Fruit fly (Drosophila melanogaster) S2 (cell line): ENCODE measurements around the gene CG7903.

Experiments
- CG8478 ChIP-seq: fragments of >200 bp; optimal IDR thresholded peaks from 2 replicates; lab custom pipeline; 2018
- CTCF ChIP-seq, 2 experiments: fragments of >200 bp; optimal IDR thresholded peaks; 2 replicates each; lab custom pipeline; 2018

The CG7903 gene

dm6 chr3R:29995035-29995434, at the start of gene CG7903, which contains the start of gene Sas-6:
CG7903 (minus strand) TSS chr3R:29995231.
Sas-6 (plus strand) TSS chr3R:29995357.
- TF ChIP-seq CG8478 (lab: Kevin White, UChicago): no peak
- TF ChIP-seq CTCF (optimal IDR thresholded peaks at IDR 0.05; lab: Kevin White, UChicago): no peak

dm6 chr3R:30043139-30043744, 48.2 kb upstream of the CG7903 start, which contains the start of gene Sry-delta:
Sry-delta (plus strand) TSS chr3R:30043341.
- TF ChIP-seq CTCF (optimal IDR thresholded peaks at IDR 0.05; lab: Kevin White, UChicago): peak; percentile 10 to 34
- no peak for TF ChIP-seq CG8478 (lab: Kevin White, UChicago)

DNA sequence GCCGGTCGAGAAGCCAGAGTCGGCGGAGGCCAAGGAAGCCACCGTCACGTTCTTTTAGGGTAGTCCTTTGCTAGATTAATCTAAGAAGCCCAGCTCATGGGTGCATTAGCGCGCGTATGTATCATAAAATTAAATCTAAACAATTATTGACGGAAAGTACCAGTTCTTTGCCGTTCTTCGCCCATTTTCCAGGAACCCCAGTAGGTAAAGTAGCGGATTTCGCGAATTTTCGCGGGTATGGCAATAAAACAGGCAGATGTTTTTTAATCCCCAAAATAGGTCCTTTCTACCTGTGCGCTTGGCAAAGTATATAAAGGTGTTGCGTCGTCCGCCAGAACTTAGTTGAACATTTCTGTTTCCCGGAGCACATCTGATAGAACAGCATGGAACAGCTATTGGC, 45.8 kb upstream of the CG7903 start:
- no peak for TF ChIP-seq CTCF (optimal IDR thresholded peaks at IDR 0.05; lab: Kevin White, UChicago)
- no peak for TF ChIP-seq CG8478 (lab: Kevin White, UChicago)

dm6 chr3R:30039494-30039893, 44.5 kb upstream of the CG7903 start, which contains the start of the genes janA, Sry-alpha and Sry-beta:
janA (minus strand) TSS chr3R:30039533.
Sry-alpha (plus strand) TSS chr3R:30039719.
Sry-beta (plus strand) TSS chr3R:30039719.
- TF ChIP-seq CTCF (optimal IDR thresholded peaks at IDR 0.05; lab: Kevin White, UChicago) (no peak), CG8478 (lab: Kevin White, UChicago) (no peak)

DNA sequence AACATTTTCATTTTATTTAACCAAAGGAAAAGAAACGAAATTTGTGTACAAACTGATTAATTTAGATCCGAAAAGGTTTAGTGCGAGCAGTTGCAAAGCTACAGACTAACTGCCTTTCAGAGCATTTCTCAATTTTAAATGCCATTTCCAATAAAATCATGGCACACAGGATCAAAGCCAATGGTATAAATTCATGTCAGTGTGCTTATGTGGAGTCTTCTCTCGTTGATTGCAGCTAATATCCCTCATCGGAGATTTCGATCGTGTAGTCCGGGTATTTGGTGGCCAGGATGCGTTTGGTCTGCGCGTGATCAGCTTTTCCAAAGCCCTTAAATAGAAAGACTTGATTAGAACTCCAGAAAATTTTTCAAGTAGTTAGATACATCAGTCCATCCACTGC, 43.6 kb upstream of the CG7903 start, which contains the start of gene janB:
TSS of gene janB (minus strand) at position 101 of the 400 bp plus-strand sequence.
- no peak for TF ChIP-seq CTCF (optimal IDR thresholded peaks at IDR 0.05; lab: Kevin White, UChicago)
- TF ChIP-seq CG8478 (lab: Kevin White, UChicago): no peak

- no peak for TF ChIP-seq CTCF (optimal IDR thresholded peaks at IDR 0.05; lab: Kevin White, UChicago)
- TF ChIP-seq CG8478 (lab: Kevin White, UChicago): no peak
Observed at dm6 chr3R:30037630-30038029, 42.6 kb upstream of the CG7903 start, which contains the start of gene ocn. ocn (minus strand) TSS chr3R:30037730.

DNA sequence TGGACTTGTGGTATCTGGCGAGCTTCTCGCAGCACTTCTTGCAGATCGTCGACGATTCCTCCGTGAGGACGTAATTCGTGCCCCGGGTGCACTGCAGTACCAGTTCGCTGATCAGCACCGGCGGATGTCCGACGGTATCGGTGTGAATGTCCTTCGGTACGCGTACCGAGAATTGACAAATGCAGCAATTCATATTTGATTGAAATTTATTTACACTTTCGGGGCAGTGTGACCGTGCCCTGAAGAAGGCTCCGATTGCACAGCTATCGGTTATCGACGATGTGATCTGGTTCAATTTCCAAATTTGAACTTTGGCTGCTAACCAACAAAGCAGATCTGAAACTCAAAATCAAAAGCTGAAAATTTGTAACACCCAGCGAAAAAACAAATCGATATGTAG, 41.6 kb upstream of the CG7903 start, which contains the start of gene ZIPIC:
TSS of gene ZIPIC (minus strand) at position 262 of the 400 bp plus-strand sequence.
- no peak for TF ChIP-seq CG8478 (lab: Kevin White, UChicago)
- no peak for TF ChIP-seq CTCF (optimal IDR thresholded peaks at IDR 0.05; lab: Kevin White, UChicago)

DNA sequence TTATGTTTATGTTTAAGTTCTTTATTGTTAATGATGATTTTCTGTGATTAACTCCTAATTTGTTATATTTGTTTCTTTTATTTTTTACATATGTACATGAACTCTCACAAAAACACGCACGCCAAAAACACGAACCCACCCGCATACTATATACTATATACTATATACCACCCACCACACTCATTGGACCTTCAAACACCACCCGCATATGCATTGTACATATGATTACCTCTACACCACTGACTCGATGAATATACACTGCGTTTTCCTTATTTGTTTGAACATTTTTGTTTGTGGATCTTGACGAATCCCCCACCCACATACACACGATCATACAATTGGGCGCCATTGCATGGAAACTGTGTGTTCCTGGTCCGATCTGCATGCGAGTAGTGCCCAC, 37.2 kb upstream of the CG7903 start:
- TF ChIP-seq CTCF (optimal IDR thresholded peaks at IDR 0.05; lab: Kevin White, UChicago): no peak
- TF ChIP-seq CG8478 (lab: Kevin White, UChicago): no peak

- TF ChIP-seq CTCF (optimal IDR thresholded peaks at IDR 0.05; lab: Kevin White, UChicago) (no peak), CG8478 (lab: Kevin White, UChicago) (no peak)
Observed at dm6 chr3R:30030061-30030460, 35.0 kb upstream of the CG7903 start.

DNA sequence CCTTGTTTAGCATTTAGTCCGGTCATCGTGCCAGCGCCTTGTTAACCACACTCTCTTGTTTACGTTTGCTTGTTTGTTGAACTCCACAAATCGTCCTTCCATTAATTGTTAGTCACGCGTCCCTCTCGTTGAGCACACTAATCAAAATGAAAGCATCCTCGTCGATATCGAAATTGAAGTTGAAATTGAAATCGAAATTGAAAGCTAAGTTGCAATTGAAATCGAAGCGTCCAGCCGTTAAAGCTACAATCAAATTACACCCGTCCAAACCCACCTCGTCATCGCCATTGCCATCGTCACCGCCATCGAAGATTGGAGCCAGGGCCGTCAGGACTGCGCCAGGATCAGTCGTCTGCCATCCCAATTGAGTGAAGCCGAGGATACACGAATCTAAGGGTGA, 28.4 kb upstream of the CG7903 start:
- TF ChIP-seq CG8478 (lab: Kevin White, UChicago) (no peak), CTCF (optimal IDR thresholded peaks at IDR 0.05; lab: Kevin White, UChicago) (no peak)

DNA sequence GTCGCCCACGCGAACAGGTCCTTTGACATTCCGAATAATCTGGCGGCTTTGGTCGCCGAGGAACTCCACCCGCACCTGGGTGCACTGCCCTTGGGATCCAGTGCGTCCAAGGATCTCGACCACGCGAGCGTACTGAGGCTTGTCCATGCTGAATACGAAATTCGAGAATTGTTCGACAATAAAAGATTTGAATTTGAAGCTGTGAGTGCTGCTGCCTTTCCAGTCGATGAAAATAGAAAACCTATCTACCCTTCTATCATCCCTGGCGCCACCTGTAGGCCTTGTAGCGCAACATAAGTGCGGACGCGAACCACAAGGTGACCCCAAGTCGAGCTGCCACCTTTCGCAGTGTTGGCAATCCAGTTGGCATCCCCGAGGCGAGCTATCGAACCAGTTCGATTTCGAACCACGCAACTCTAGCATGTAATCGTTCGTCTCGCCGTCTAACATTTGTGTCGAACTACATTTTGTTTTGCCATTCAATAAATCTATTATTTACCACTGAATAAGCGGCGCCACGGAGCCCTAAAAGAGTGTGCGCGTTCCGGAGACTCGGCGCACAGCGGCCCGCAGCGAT, 27.5 kb upstream of the CG7903 start, which contains the start of the genes RpS28a and Axn:
TSS of gene RpS28a (minus strand) at position 197 of the 577 bp plus-strand sequence.
TSS of gene Axn (plus strand) at position 391 of the 577 bp plus-strand sequence.
- TF ChIP-seq CTCF (optimal IDR thresholded peaks at IDR 0.05; lab: Kevin White, UChicago): peak; percentile 99 to 100
- TF ChIP-seq CG8478 (lab: Kevin White, UChicago): no peak

dm6 chr3R:30021559-30022451, 26.8 kb upstream of the CG7903 start, which contains the start of gene Mgat2:
Mgat2 (minus strand) TSS chr3R:30022221.
- TF ChIP-seq CTCF (optimal IDR thresholded peaks at IDR 0.05; lab: Kevin White, UChicago): no peak
- no peak for TF ChIP-seq CG8478 (lab: Kevin White, UChicago)

DNA sequence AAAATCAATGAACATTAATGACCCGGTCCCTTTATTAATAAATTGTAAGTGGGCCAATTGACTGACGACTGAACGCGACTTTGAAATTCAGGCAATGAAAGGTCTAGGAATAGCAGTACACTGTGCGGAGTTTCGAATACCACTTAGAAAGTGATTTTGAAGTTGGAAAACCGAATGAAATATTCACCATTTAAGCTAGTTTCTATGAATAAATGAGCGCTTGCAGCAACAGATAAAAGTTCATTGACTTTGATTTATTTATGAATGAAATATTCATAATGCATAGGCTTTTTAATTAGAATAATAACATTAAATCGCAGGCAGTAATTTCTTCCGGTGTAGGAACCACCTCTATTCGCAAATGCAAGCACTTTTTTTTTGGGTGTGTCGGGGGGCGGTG, 26.0 kb upstream of the CG7903 start:
- TF ChIP-seq CTCF (optimal IDR thresholded peaks at IDR 0.05; lab: Kevin White, UChicago): no peak
- TF ChIP-seq CG8478 (lab: Kevin White, UChicago): no peak

dm6 chr3R:30014977-30015514, 20.0 kb upstream of the CG7903 start, which contains the start of gene CG7920:
CG7920 (minus strand) TSS chr3R:30015284.
- no peak for TF ChIP-seq CTCF (optimal IDR thresholded peaks at IDR 0.05; lab: Kevin White, UChicago)
- TF ChIP-seq CG8478 (lab: Kevin White, UChicago): no peak
